Worm (Caenorhabditis elegans) whole organism, young adult: ENCODE data around the gene R10E11.5.

Experiments
- dpl-1 ChIP-seq: fragments of 150-350 bp; optimal IDR thresholded peaks from 2 replicates; lab custom pipeline; 2014; ENCODE audit warnings: missing biosample characterization, missing genetic modification reagents, missing genetic modification characterization
- ekl-4 ChIP-seq: fragments of 200-800 bp; sonication (Bioruptor generic); IDR thresholded peaks from 2 replicates; pipeline ENCODE4 v1.3.6; 2022; ENCODE audit warnings: missing genetic modification reagents, missing genetic modification characterization, missing compliant biosample characterization
- hlh-12 ChIP-seq: sonication (generic microtip); optimal IDR thresholded peaks from 2 replicates; lab custom pipeline; 2016; ENCODE audit warnings: missing genetic modification characterization, missing compliant biosample characterization
- lin-35 ChIP-seq, 3 experiments: fragments of 150-350 bp in 2 of 3; sonication (generic microtip) in 1 of 3; optimal IDR thresholded peaks; 2 replicates each; lab custom pipeline; 2014 to 2018; ENCODE audit warnings: missing biosample characterization in 3 of 3, missing genetic modification characterization in 3 of 3, missing genetic modification reagents in 3 of 3
- nhr-90 ChIP-seq: sonication (generic microtip); optimal IDR thresholded peaks from 2 replicates; lab custom pipeline; 2016; ENCODE audit warnings: missing genotype, mild to moderate bottlenecking, missing genetic modification characterization, missing compliant biosample characterization
- tbx-9 ChIP-seq: sonication (generic microtip); optimal IDR thresholded peaks from 2 replicates; lab custom pipeline; 2016; ENCODE audit warnings: borderline replicate concordance, missing genetic modification characterization, inconsistent platforms, missing compliant biosample characterization
- unc-62 ChIP-seq: fragments of 150-350 bp; optimal IDR thresholded peaks from 2 replicates; lab custom pipeline; 2014; ENCODE audit warnings: missing biosample characterization, missing genetic modification reagents, missing genetic modification characterization

ce11 chrIII:9813146-9813545 lies 23.7 kb upstream of the R10E11.5 start, which contains the start of gene ZK632.14:
- no peak for TF ChIP-seq unc-62 (GFP tag; lab: Kevin White, UChicago)
- TF ChIP-seq nhr-90 (tag; lab: Kevin White, UChicago) = no peak
- TF ChIP-seq lin-35 (GFP tag; optimal IDR thresholded peaks at IDR 0.05; lab: Kevin White, UChicago) = no peak
- no peak for TF ChIP-seq hlh-12
- no peak for TF ChIP-seq dpl-1 (GFP tag; lab: Kevin White, UChicago)
- no peak for TF ChIP-seq ekl-4 (GFP tag; lab: Robert Waterston, UW)
- no peak for TF ChIP-seq tbx-9 (tag; lab: Kevin White, UChicago)
